Worm (Caenorhabditis elegans): ENCODE measurements around the gene Y49E10.4.
A peak's percentile ranks its signal among the peaks of the same experiment; 100 is the strongest.

Gene Y49E10.4

ce11 chrIII:12426558-12426957, 42.9 kb upstream of the Y49E10.4 start, which contains the start of gene pie-1:
pie-1 (plus strand) TSS chrIII:12426893.
- TF ChIP-seq snpc-3.4 (tag; optimal IDR thresholded peaks at IDR 0.05) (peak; percentile 30), Y53G8AR.9 (GFP tag; conservative IDR thresholded peaks at IDR 0.05) (no peak), rec-8 (tag; optimal IDR thresholded peaks at IDR 0.05) (peak in 1 of 2 experiments; percentile 24), lin-35 (GFP tag; optimal IDR thresholded peaks at IDR 0.05) (peak in 2 of 3 experiments; percentile 19 to 68), C06A6.2 (GFP tag; conservative IDR thresholded peaks at IDR 0.05) (no peak), tlf-1 (GFP tag; optimal IDR thresholded peaks at IDR 0.05) (peak; percentile 43), rcor-1 (GFP tag; IDR thresholded peaks at IDR 0.05) (no peak), sea-2 (GFP tag; IDR thresholded peaks at IDR 0.05) (no peak), lin-54 (GFP tag; optimal IDR thresholded peaks at IDR 0.05) (peak; percentile 79), efl-1 (GFP tag; optimal IDR thresholded peaks at IDR 0.05) (peak; percentile 100), F49E8.2 (tag; optimal IDR thresholded peaks at IDR 0.05; ENCODE audit: insufficient read depth) (peak; percentile 59), hsf-1 (GFP tag; IDR thresholded peaks at IDR 0.05) (peak; percentile 65; the same call in 1 of the 2 replicates), Y67H2A.10 (GFP tag; conservative IDR thresholded peaks at IDR 0.05) (no peak), lsl-1 (GFP tag; optimal IDR thresholded peaks at IDR 0.05) (peak; percentile 95), ama-1 (optimal IDR thresholded peaks at IDR 0.05) (no peak), ama-1 (GFP tag; optimal IDR thresholded peaks at IDR 0.05) (no peak), B0019.2 (GFP tag; conservative IDR thresholded peaks at IDR 0.05) (0 out of 2 replicates have a peak, but pooled peaks have one; percentile 7), xnd-1 (tag; optimal IDR thresholded peaks at IDR 0.05) (peak; percentile 94), madf-8 (GFP tag; conservative IDR thresholded peaks at IDR 0.05) (peak; percentile 78), F33H1.4 (GFP tag; IDR thresholded peaks at IDR 0.05) (peak; percentile 92), madf-6 (GFP tag; IDR thresholded peaks at IDR 0.05) (peak; percentile 96), him-1 (tag; optimal IDR thresholded peaks at IDR 0.05) (peak; percentile 90), rpc-1 (optimal IDR thresholded peaks at IDR 0.05) (no peak), rpc-1 (tag; optimal IDR thresholded peaks at IDR 0.05) (no peak), Y95B8A.8 (GFP tag; IDR thresholded peaks at IDR 0.05) (0 out of 2 replicates have a peak, but pooled peaks have one; percentile 12), snpc-4 (GFP tag; optimal IDR thresholded peaks at IDR 0.05) (peak; percentile 75), snpc-4 (tag; optimal IDR thresholded peaks at IDR 0.05) (no peak), dpl-1 (GFP tag; optimal IDR thresholded peaks at IDR 0.05) (peak; percentile 94), D2030.7 (GFP tag; IDR thresholded peaks at IDR 0.05) (peak; percentile 85), ztf-25 (GFP tag; IDR thresholded peaks at IDR 0.05) (no peak), mcd-1 (GFP tag; IDR thresholded peaks at IDR 0.05) (peak; percentile 44; the same call in 1 of the 2 replicates), ceh-91 (GFP tag; IDR thresholded peaks at IDR 0.05) (peak; percentile 86), dpff-1 (tag; optimal IDR thresholded peaks at IDR 0.05) (no peak), tbx-9 (tag; optimal IDR thresholded peaks at IDR 0.05; ENCODE audit: borderline replicate concordance) (no peak), hlh-26 (GFP tag; conservative IDR thresholded peaks at IDR 0.05) (no peak), attf-5 (GFP tag; optimal IDR thresholded peaks at IDR 0.05) (no peak)

ce11 chrIII:12425846-12426405, 42.3 kb upstream of the Y49E10.4 start:
- TF ChIP-seq C17E4.6 (GFP tag; IDR thresholded peaks at IDR 0.05) (no peak), ztf-18 (tag; optimal IDR thresholded peaks at IDR 0.05) (no peak), ama-1 (optimal IDR thresholded peaks at IDR 0.05) (no peak), ama-1 (GFP tag; optimal IDR thresholded peaks at IDR 0.05) (peak in 1 of 2 experiments; percentile 65), die-1 (tag; optimal IDR thresholded peaks at IDR 0.05) (no peak), let-607 (tag; optimal IDR thresholded peaks at IDR 0.05) (no peak), ztf-28 (GFP tag; IDR thresholded peaks at IDR 0.05) (no peak), lsl-1 (GFP tag; optimal IDR thresholded peaks at IDR 0.05) (no peak), nhr-27 (tag; optimal IDR thresholded peaks at IDR 0.05) (no peak), rpc-1 (optimal IDR thresholded peaks at IDR 0.05) (no peak), rpc-1 (tag; optimal IDR thresholded peaks at IDR 0.05) (no peak), ceh-58 (GFP tag; IDR thresholded peaks at IDR 0.05) (no peak), dpl-1 (GFP tag; optimal IDR thresholded peaks at IDR 0.05) (peak; percentile 14), rec-8 (tag; optimal IDR thresholded peaks at IDR 0.05) (no peak), D2030.7 (GFP tag; IDR thresholded peaks at IDR 0.05) (no peak)
